Worm (Caenorhabditis elegans): Measurements from ENCODE around the gene str-103.

str-103 gene

ce11 chrV:16100103-16100730 is 18.3 kb downstream of the str-103 start, which contains the start of gene cth-1:
TSS of gene cth-1 (plus strand) at chrV:16100680.
- no peak for TF ChIP-seq dao-5 (tag; optimal IDR thresholded peaks at IDR 0.05)
- TF ChIP-seq W03F9.2 (tag; optimal IDR thresholded peaks at IDR 0.05), result no peak
- no peak for TF ChIP-seq him-1 (tag; optimal IDR thresholded peaks at IDR 0.05)

- TF ChIP-seq W03F9.2 (tag; optimal IDR thresholded peaks at IDR 0.05), result no peak
- TF ChIP-seq him-1 (tag; optimal IDR thresholded peaks at IDR 0.05), result no peak
Measured at ce11 chrV:16099441-16099840, 19.1 kb downstream of the str-103 start, which contains the start of gene str-7. TSS of gene str-7 (minus strand) at chrV:16099541.

ce11 chrV:16094862-16095261 is 23.6 kb downstream of the str-103 start:
- no peak for TF ChIP-seq dao-5 (tag; optimal IDR thresholded peaks at IDR 0.05)
- TF ChIP-seq W03F9.2 (tag; optimal IDR thresholded peaks at IDR 0.05), result no peak
- no peak for TF ChIP-seq him-1 (tag; optimal IDR thresholded peaks at IDR 0.05)

- TF ChIP-seq him-1 (tag; optimal IDR thresholded peaks at IDR 0.05) (no peak), W03F9.2 (tag; optimal IDR thresholded peaks at IDR 0.05) (no peak), dao-5 (tag; optimal IDR thresholded peaks at IDR 0.05) (no peak)
Measured at ce11 chrV:16094284-16094683, 24.2 kb downstream of the str-103 start, which contains the start of gene F22B8.7. TSS of gene F22B8.7 (plus strand) at chrV:16094584.

ce11 chrV:16090685-16091084 is 27.8 kb downstream of the str-103 start, which contains the start of gene F22B8.3:
TSS of gene F22B8.3 (plus strand) at chrV:16090985.
- TF ChIP-seq him-1 (tag; optimal IDR thresholded peaks at IDR 0.05) (no peak), dao-5 (tag; optimal IDR thresholded peaks at IDR 0.05) (no peak), W03F9.2 (tag; optimal IDR thresholded peaks at IDR 0.05) (no peak)

- TF ChIP-seq him-1 (tag; optimal IDR thresholded peaks at IDR 0.05) (no peak), dao-5 (tag; optimal IDR thresholded peaks at IDR 0.05) (no peak), W03F9.2 (tag; optimal IDR thresholded peaks at IDR 0.05) (no peak)
Measured at ce11 chrV:16080678-16081077, 37.8 kb downstream of the str-103 start.

ce11 chrV:16080039-16080438 is 38.5 kb downstream of the str-103 start:
- TF ChIP-seq him-1 (tag; optimal IDR thresholded peaks at IDR 0.05), result no peak
- no peak for TF ChIP-seq W03F9.2 (tag; optimal IDR thresholded peaks at IDR 0.05)
- TF ChIP-seq dao-5 (tag; optimal IDR thresholded peaks at IDR 0.05), result no peak

- TF ChIP-seq dao-5 (tag; optimal IDR thresholded peaks at IDR 0.05) (no peak), him-1 (tag; optimal IDR thresholded peaks at IDR 0.05) (no peak)
Measured at ce11 chrV:16075250-16075709, 43.2 kb downstream of the str-103 start, which contains the start of the genes F14H3.12 and srj-29. TSS of gene F14H3.12 (minus strand) at chrV:16075323. TSS of gene srj-29 (plus strand) at chrV:16075659.

- no peak for TF ChIP-seq him-1 (tag; optimal IDR thresholded peaks at IDR 0.05)
Measured at ce11 chrV:16073856-16074255, 44.6 kb downstream of the str-103 start, which contains the start of gene srj-10. TSS of gene srj-10 (minus strand) at chrV:16073956.

- TF ChIP-seq him-1 (tag; optimal IDR thresholded peaks at IDR 0.05) (no peak), W03F9.2 (tag; optimal IDR thresholded peaks at IDR 0.05) (no peak), dao-5 (tag; optimal IDR thresholded peaks at IDR 0.05) (no peak)
Measured at ce11 chrV:16071167-16071566, 47.3 kb downstream of the str-103 start, which contains the start of gene nhr-176. TSS of gene nhr-176 (plus strand) at chrV:16071325.

ce11 chrV:16068938-16069337 is 49.6 kb downstream of the str-103 start, which contains the start of gene cyp-35D1:
TSS of gene cyp-35D1 (plus strand) at chrV:16069238.
- TF ChIP-seq dao-5 (tag; optimal IDR thresholded peaks at IDR 0.05) (no peak), him-1 (tag; optimal IDR thresholded peaks at IDR 0.05) (no peak), W03F9.2 (tag; optimal IDR thresholded peaks at IDR 0.05) (no peak)

All from whole organism, L4/young adult.